Worm (Caenorhabditis elegans): ENCODE results near the gene srj-37.

Gene srj-37

DNA sequence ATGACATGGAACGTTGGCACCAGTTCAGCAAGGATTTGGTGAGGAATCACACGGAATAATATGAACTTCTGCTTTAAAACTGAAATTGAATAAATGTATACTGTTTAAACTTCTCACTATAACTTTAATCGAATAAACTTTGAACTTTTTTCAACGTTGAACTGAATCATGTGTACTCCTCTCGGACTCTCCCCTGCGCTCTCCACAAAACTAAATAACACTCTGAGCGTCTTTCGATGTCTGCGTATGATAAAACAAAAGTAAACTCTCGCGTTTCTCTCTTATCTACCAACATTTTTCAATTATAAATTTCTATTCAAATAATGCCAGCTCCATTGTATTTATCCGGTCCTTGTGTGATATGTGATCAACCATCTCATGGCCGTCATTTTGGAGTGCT, 6.6 kb upstream of the srj-37 start:
- TF ChIP-seq ztf-23 (GFP tag; IDR thresholded peaks at IDR 0.05) (no peak), flt-1 (GFP tag; IDR thresholded peaks at IDR 0.05) (no peak), T22C8.4 (GFP tag; IDR thresholded peaks at IDR 0.05) (no peak), klf-2 (GFP tag; conservative IDR thresholded peaks at IDR 0.05) (no peak), ztf-29 (GFP tag; IDR thresholded peaks at IDR 0.05) (no peak), tab-1 (GFP tag; IDR thresholded peaks at IDR 0.05) (no peak)

DNA sequence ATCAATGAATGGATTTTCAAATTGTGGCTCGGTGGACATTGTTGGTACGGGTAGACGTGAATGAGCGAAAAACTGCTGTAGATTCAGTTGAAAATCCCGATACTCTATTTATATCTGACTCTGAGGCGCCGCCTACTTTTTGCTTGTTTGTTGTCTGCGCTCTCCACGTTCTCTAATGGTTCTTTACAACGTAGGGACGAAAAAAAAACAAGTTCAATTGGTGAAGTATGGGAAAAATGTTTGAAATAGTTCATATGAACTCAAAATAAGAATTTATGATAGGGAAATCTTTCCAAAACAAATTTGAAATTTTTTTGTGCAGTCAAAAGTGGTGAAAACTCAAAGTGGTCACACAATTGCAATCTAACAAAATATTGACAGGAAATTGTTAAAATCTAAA, 3.6 kb upstream of the srj-37 start, which contains the start of gene F48G7.10:
Gene F48G7.10, minus strand, starts transcription at position 101 of the 400 bp plus-strand sequence.
- TF ChIP-seq ref-1 (GFP tag; conservative IDR thresholded peaks at IDR 0.05) (no peak), T22C8.4 (GFP tag; IDR thresholded peaks at IDR 0.05) (no peak), ztf-23 (GFP tag; IDR thresholded peaks at IDR 0.05) (no peak), med-1 (GFP tag; optimal IDR thresholded peaks at IDR 0.05; ENCODE audit: insufficient read depth) (no peak), cog-1 (tag; optimal IDR thresholded peaks at IDR 0.05) (no peak), tab-1 (GFP tag; IDR thresholded peaks at IDR 0.05) (no peak), flt-1 (GFP tag; IDR thresholded peaks at IDR 0.05) (no peak)

DNA sequence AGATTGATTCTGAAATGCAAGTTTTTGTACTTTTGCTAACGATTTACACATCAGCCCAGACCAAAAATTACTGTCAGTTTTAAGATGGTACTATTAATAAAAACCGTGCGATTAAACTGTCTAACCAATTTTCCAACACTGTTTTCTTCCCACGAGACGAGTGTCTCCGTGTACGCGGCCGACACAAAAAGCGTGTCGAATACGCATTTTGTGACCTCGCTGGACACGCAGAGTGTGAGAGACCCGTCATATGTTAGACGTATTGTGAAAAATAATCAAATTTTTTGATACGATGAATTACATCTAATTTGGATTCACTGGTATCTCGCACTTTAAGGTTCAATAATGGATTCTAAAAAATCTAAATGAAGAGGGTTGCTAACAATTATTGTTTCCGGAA, 2.8 kb upstream of the srj-37 start:
- TF ChIP-seq klf-2 (GFP tag; conservative IDR thresholded peaks at IDR 0.05): no peak
- TF ChIP-seq tab-1 (GFP tag; IDR thresholded peaks at IDR 0.05): no peak
- no peak for TF ChIP-seq T22C8.4 (GFP tag; IDR thresholded peaks at IDR 0.05)
- no peak for TF ChIP-seq med-1 (GFP tag; optimal IDR thresholded peaks at IDR 0.05; ENCODE audit: insufficient read depth)
- no peak for TF ChIP-seq flt-1 (GFP tag; IDR thresholded peaks at IDR 0.05)
- no peak for TF ChIP-seq ztf-23 (GFP tag; IDR thresholded peaks at IDR 0.05)
- TF ChIP-seq ref-1 (GFP tag; conservative IDR thresholded peaks at IDR 0.05): no peak

DNA sequence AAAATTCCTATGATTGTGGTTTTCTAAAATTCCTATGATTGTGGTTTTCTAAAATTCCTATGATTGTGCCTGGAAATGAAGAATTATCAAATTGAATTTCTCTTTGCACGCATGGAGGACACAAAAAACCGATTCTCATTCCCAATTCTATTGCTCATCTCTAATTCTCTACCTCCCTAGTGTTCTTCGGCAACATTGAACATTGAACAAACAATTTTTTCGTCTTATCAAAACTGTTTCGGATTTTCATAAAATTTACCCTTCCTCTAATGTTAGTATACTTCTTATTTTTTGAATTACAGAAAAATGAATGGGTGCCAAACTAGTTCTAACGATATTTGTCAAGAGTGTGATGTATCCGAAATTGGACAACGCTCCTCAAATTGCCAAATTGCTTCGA, 2.1 kb upstream of the srj-37 start, which contains the start of gene pals-31:
Gene pals-31, plus strand, starts transcription at position 301 of the 400 bp plus-strand sequence.
- no peak for TF ChIP-seq cog-1 (tag; optimal IDR thresholded peaks at IDR 0.05)
- TF ChIP-seq ztf-23 (GFP tag; IDR thresholded peaks at IDR 0.05): no peak
- no peak for TF ChIP-seq ztf-29 (GFP tag; IDR thresholded peaks at IDR 0.05)
- TF ChIP-seq T22C8.4 (GFP tag; IDR thresholded peaks at IDR 0.05): no peak
- TF ChIP-seq ref-1 (GFP tag; conservative IDR thresholded peaks at IDR 0.05): no peak
- TF ChIP-seq tab-1 (GFP tag; IDR thresholded peaks at IDR 0.05): no peak
- TF ChIP-seq flt-1 (GFP tag; IDR thresholded peaks at IDR 0.05): no peak
- TF ChIP-seq med-1 (GFP tag; optimal IDR thresholded peaks at IDR 0.05; ENCODE audit: insufficient read depth): no peak
- no peak for TF ChIP-seq klf-2 (GFP tag; conservative IDR thresholded peaks at IDR 0.05)

DNA sequence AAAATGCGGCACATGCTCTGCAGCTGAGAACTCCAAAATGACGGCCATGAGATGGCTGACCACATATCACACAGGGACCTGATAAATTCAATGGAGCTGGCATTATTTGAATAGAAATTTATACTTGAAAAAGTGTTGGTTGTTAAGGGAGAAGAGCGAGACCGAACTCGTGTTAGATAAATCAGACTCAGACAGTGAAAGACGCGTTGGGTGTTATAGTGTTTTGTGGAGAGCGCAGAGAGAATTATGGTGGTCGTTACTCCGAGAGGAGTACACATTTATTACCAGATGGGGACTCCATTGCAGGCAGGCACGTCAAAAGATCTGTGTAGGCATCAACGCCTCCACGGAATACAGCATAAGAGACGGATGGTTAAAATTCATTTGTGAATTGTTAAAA, 4.3 kb downstream of the srj-37 start, which contains the start of gene nhr-190:
Gene nhr-190, minus strand, starts transcription at position 175 of the 400 bp plus-strand sequence.
- TF ChIP-seq flt-1 (GFP tag; IDR thresholded peaks at IDR 0.05) (no peak), ref-1 (GFP tag; conservative IDR thresholded peaks at IDR 0.05) (no peak), ztf-29 (GFP tag; IDR thresholded peaks at IDR 0.05) (no peak), T22C8.4 (GFP tag; IDR thresholded peaks at IDR 0.05) (no peak), med-1 (GFP tag; optimal IDR thresholded peaks at IDR 0.05; ENCODE audit: insufficient read depth) (no peak), cog-1 (tag; optimal IDR thresholded peaks at IDR 0.05) (no peak), klf-2 (GFP tag; conservative IDR thresholded peaks at IDR 0.05) (no peak), ztf-23 (GFP tag; IDR thresholded peaks at IDR 0.05) (no peak)

DNA sequence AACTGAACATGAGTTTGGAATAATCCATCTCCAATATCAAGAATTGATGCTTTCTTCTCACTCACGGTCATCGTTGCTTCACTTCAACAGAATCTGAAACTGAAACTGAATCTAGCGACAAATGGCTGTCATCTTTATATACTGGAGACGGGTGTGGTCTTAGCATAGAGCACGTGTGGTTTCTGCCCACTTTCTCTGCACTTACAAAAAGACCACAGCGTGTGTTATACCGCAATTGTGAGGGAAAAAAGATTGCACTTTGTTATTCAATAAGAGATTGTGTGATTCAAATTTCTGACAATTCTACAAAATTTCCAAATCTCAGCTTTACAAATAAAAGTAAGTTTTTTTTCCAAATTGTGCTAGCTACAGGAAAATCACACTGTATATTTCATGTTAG, 7.7 kb downstream of the srj-37 start, which contains the start of gene F48G7.12:
Gene F48G7.12, minus strand, starts transcription at position 101 of the 400 bp plus-strand sequence.
- TF ChIP-seq ztf-29 (GFP tag; IDR thresholded peaks at IDR 0.05): no peak
- TF ChIP-seq ztf-23 (GFP tag; IDR thresholded peaks at IDR 0.05): no peak
- TF ChIP-seq cog-1 (tag; optimal IDR thresholded peaks at IDR 0.05): no peak
- no peak for TF ChIP-seq med-1 (GFP tag; optimal IDR thresholded peaks at IDR 0.05; ENCODE audit: insufficient read depth)
- no peak for TF ChIP-seq ref-1 (GFP tag; conservative IDR thresholded peaks at IDR 0.05)
- no peak for TF ChIP-seq klf-2 (GFP tag; conservative IDR thresholded peaks at IDR 0.05)
- no peak for TF ChIP-seq T22C8.4 (GFP tag; IDR thresholded peaks at IDR 0.05)
- TF ChIP-seq tab-1 (GFP tag; IDR thresholded peaks at IDR 0.05): no peak
- TF ChIP-seq flt-1 (GFP tag; IDR thresholded peaks at IDR 0.05): no peak

DNA sequence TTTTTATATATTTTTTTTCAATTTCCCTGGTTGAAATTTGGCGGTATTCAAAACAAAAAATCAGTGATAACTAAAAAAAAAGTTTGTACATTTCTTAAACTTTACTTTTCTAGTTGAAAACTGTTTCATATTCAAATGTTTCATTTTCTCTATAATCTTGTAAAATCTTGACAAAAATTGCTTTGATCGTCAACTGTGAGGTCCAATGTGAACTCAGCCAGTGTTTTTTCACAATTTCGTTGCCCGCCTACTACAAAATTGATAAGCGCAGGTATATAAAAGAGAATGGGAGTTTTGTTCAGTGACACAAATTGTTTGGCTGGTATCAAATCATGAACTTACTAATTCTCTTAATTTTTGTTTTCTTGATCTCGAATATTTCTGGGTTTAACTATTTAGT, 8.5 kb downstream of the srj-37 start, which contains the start of gene ugt-42:
Gene ugt-42, plus strand, starts transcription at position 301 of the 400 bp plus-strand sequence.
- TF ChIP-seq flt-1 (GFP tag; IDR thresholded peaks at IDR 0.05) (no peak), ztf-23 (GFP tag; IDR thresholded peaks at IDR 0.05) (no peak), ref-1 (GFP tag; conservative IDR thresholded peaks at IDR 0.05) (no peak), tab-1 (GFP tag; IDR thresholded peaks at IDR 0.05) (no peak), T22C8.4 (GFP tag; IDR thresholded peaks at IDR 0.05) (no peak), klf-2 (GFP tag; conservative IDR thresholded peaks at IDR 0.05) (no peak), med-1 (GFP tag; optimal IDR thresholded peaks at IDR 0.05; ENCODE audit: insufficient read depth) (no peak), ztf-29 (GFP tag; IDR thresholded peaks at IDR 0.05) (no peak), cog-1 (tag; optimal IDR thresholded peaks at IDR 0.05) (no peak)

DNA sequence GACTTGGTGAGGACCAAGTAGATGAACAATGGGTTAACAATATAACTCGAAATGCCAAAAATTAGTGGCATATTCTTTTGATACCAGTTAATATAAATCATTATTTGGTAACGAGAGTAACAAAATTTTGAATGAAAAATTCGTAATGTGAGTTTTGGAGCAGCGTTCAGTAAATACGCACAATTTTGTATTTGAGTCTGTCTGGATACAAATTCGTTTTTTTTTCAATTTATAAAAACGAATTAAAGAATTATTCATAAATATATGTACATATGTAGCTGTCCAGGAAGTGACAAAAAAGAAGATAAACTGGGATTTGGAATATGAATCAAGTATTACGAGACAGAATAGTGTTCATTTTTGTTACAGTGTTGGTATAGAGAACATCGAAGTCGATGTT, 14.5 kb downstream of the srj-37 start, which contains the start of gene srj-5:
Gene srj-5, minus strand, starts transcription at position 101 of the 400 bp plus-strand sequence.
- TF ChIP-seq flt-1 (GFP tag; IDR thresholded peaks at IDR 0.05) (no peak), ref-1 (GFP tag; conservative IDR thresholded peaks at IDR 0.05) (no peak), ztf-23 (GFP tag; IDR thresholded peaks at IDR 0.05) (no peak), T22C8.4 (GFP tag; IDR thresholded peaks at IDR 0.05) (no peak), ztf-29 (GFP tag; IDR thresholded peaks at IDR 0.05) (no peak), med-1 (GFP tag; optimal IDR thresholded peaks at IDR 0.05; ENCODE audit: insufficient read depth) (no peak), tab-1 (GFP tag; IDR thresholded peaks at IDR 0.05) (no peak), klf-2 (GFP tag; conservative IDR thresholded peaks at IDR 0.05) (no peak)

DNA sequence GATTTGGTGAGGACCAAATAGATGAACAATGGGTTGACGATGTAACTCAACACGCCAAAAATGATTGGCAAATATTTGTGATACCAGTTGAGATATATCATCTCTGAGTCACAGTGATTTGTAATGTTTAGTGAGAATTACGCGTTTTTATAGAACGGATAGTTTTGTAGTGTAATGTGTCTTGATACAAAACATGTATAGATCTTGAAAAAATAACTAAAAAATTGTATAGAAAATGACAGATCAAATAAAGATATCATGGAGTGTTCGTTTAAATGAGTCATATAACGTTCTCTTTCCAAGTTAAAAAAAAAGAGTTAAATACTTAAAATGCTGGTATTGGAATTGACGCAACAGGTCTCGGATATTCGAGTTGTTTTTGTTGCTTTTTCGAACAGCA, 16.0 kb downstream of the srj-37 start, which contains the start of gene srj-6:
Gene srj-6, minus strand, starts transcription at position 101 of the 400 bp plus-strand sequence.
- TF ChIP-seq tab-1 (GFP tag; IDR thresholded peaks at IDR 0.05) (no peak), klf-2 (GFP tag; conservative IDR thresholded peaks at IDR 0.05) (no peak), ztf-29 (GFP tag; IDR thresholded peaks at IDR 0.05) (no peak), T22C8.4 (GFP tag; IDR thresholded peaks at IDR 0.05) (no peak), flt-1 (GFP tag; IDR thresholded peaks at IDR 0.05) (no peak), med-1 (GFP tag; optimal IDR thresholded peaks at IDR 0.05; ENCODE audit: insufficient read depth) (no peak), ztf-23 (GFP tag; IDR thresholded peaks at IDR 0.05) (no peak), cog-1 (tag; optimal IDR thresholded peaks at IDR 0.05) (no peak), ref-1 (GFP tag; conservative IDR thresholded peaks at IDR 0.05) (no peak)

DNA sequence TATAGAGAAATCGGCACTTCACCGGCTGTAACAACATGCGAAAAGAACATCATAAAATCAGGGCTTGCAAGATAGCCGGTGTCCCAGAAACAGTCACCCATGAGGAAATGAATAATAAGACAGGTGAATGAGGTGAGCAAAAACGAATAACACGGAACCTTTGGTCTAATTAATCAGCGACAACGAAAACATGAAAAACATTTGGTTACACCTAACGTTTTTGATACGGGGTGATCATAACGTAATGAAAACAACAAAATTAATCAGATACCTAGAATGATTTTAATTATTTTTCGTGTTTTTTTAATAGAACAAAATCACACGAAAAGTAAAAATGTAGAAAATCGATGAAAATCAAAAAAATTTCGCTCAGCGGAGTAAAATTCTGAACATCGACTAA, 17.4 kb downstream of the srj-37 start, which contains the start of gene srh-245:
Gene srh-245, minus strand, starts transcription at position 101 of the 400 bp plus-strand sequence.
- TF ChIP-seq ztf-23 (GFP tag; IDR thresholded peaks at IDR 0.05) (no peak), klf-2 (GFP tag; conservative IDR thresholded peaks at IDR 0.05) (no peak), T22C8.4 (GFP tag; IDR thresholded peaks at IDR 0.05) (no peak), ref-1 (GFP tag; conservative IDR thresholded peaks at IDR 0.05) (no peak), med-1 (GFP tag; optimal IDR thresholded peaks at IDR 0.05; ENCODE audit: insufficient read depth) (no peak), ztf-29 (GFP tag; IDR thresholded peaks at IDR 0.05) (no peak), cog-1 (tag; optimal IDR thresholded peaks at IDR 0.05) (no peak), tab-1 (GFP tag; IDR thresholded peaks at IDR 0.05) (no peak), flt-1 (GFP tag; IDR thresholded peaks at IDR 0.05) (no peak)

Measured in whole organism, midembryonic.